Fruit fly (Drosophila melanogaster) whole organism, embryonic: ENCODE results near the gene CG2187.

Experiments used
- Adf1 ChIP-seq: fragments of 200-800 bp; sonication (Bioruptor generic); IDR thresholded peaks from 2 replicates; pipeline ENCODE4 v1.3.6; 2022; ENCODE audit warnings: missing biosample characterization, missing genetic modification characterization
- Blimp-1 ChIP-seq: fragments of 200-800 bp; sonication (Bioruptor generic); optimal IDR thresholded peaks from 3 replicates; lab custom pipeline; 2018; ENCODE audit warnings: missing biosample characterization, missing genetic modification characterization, mild to moderate bottlenecking, moderate library complexity, missing genetic modification reagents
- CG10147 ChIP-seq: fragments of 200-800 bp; sonication (Bioruptor generic); optimal IDR thresholded peaks from 2 replicates; lab custom pipeline; 2019; ENCODE audit warnings: missing biosample characterization, mild to moderate bottlenecking, missing genetic modification characterization, moderate library complexity
- CG12104 ChIP-seq: fragments of 200-800 bp; sonication (Bioruptor generic); optimal IDR thresholded peaks from 3 replicates; lab custom pipeline; 2016; ENCODE audit warnings: missing biosample characterization, missing genetic modification characterization
- CG14710 ChIP-seq: fragments of 200-800 bp; sonication (Bioruptor generic); optimal IDR thresholded peaks from 3 replicates; lab custom pipeline; 2019; ENCODE audit warnings: missing biosample characterization, mild to moderate bottlenecking, missing genetic modification characterization, moderate library complexity
- CG15696 ChIP-seq: fragments of 200-800 bp; sonication (Bioruptor generic); optimal IDR thresholded peaks from 2 replicates; lab custom pipeline; 2019; ENCODE audit warnings: missing biosample characterization, mild to moderate bottlenecking, missing genetic modification characterization, moderate library complexity
- CG1603 ChIP-seq: fragments of 200-800 bp; sonication (Bioruptor generic); optimal IDR thresholded peaks from 2 replicates; lab custom pipeline; 2019; ENCODE audit warnings: missing biosample characterization, mild to moderate bottlenecking, missing genetic modification characterization, moderate library complexity
- CG17912 ChIP-seq: fragments of 200-800 bp; sonication (Bioruptor generic); optimal IDR thresholded peaks from 2 replicates; lab custom pipeline; 2018; ENCODE audit warnings: missing biosample characterization, mild to moderate bottlenecking, missing genetic modification characterization
- CG2712 ChIP-seq: fragments of 200-800 bp; optimal IDR thresholded peaks from 3 replicates; lab custom pipeline; 2019; ENCODE audit warnings: missing biosample characterization, mild to moderate bottlenecking, missing genetic modification characterization, moderate library complexity
- CG30403 ChIP-seq: fragments of 200-800 bp; sonication (Bioruptor generic); optimal IDR thresholded peaks from 3 replicates; lab custom pipeline; 2016; ENCODE audit warnings: missing biosample characterization, missing genetic modification characterization
- CG3065 ChIP-seq: fragments of 200-800 bp; sonication (Bioruptor generic); optimal IDR thresholded peaks from 2 replicates; lab custom pipeline; 2016; ENCODE audit warnings: missing biosample characterization, missing genetic modification characterization
- CG32767 ChIP-seq: fragments of 200-800 bp; sonication (Bioruptor generic); IDR thresholded peaks from 2 replicates; pipeline ENCODE4 v1.3.6; 2022; ENCODE audit warnings: missing biosample characterization, missing genetic modification characterization
- CG6654 ChIP-seq: fragments of 200-800 bp; sonication (Bioruptor generic); optimal IDR thresholded peaks from 2 replicates; lab custom pipeline; 2017; ENCODE audit warnings: missing biosample characterization, mild to moderate bottlenecking, missing genetic modification characterization
- CG7839 ChIP-seq: fragments of 200-800 bp; sonication (Bioruptor generic); optimal IDR thresholded peaks from 3 replicates; lab custom pipeline; 2018; ENCODE audit warnings: missing biosample characterization, mild to moderate bottlenecking, missing genetic modification characterization, moderate library complexity
- CG8290 ChIP-seq, 3 experiments: fragments of 200-800 bp; sonication (Bioruptor generic); optimal IDR thresholded peaks; 2 replicates each; lab custom pipeline; 2016 to 2019; ENCODE audit warnings: missing biosample characterization in 3 of 3, missing genetic modification characterization in 3 of 3, mild to moderate bottlenecking in 2 of 3, moderate library complexity in 1 of 3
- CkIIα-i1 ChIP-seq: fragments of 200-800 bp; sonication (Bioruptor generic); IDR thresholded peaks from 2 replicates; pipeline ENCODE4 v1.3.6; 2022; ENCODE audit warnings: missing biosample characterization, missing genetic modification characterization
- CoRest ChIP-seq: fragments of 200-800 bp; sonication (Bioruptor generic); optimal IDR thresholded peaks from 3 replicates; lab custom pipeline; 2018; ENCODE audit warnings: missing biosample characterization, mild to moderate bottlenecking, missing genetic modification characterization, moderate library complexity
- Dad ChIP-seq: fragments of 200-800 bp; sonication (Bioruptor generic); optimal IDR thresholded peaks from 3 replicates; lab custom pipeline; 2016; ENCODE audit warnings: missing biosample characterization, missing genetic modification characterization
- Dbx ChIP-seq: fragments of 200-800 bp; sonication (Bioruptor generic); IDR thresholded peaks from 3 replicates; pipeline ENCODE4 v1.3.6; 2022; ENCODE audit warnings: missing biosample characterization, missing genetic modification characterization
- Dek ChIP-seq: fragments of 200-800 bp; sonication (Bioruptor generic); optimal IDR thresholded peaks from 3 replicates; lab custom pipeline; 2019; ENCODE audit warnings: missing biosample characterization, mild to moderate bottlenecking, missing genetic modification characterization, moderate library complexity
- Fer1 ChIP-seq: fragments of 200-800 bp; sonication (Bioruptor generic); optimal IDR thresholded peaks from 2 replicates; lab custom pipeline; 2017; ENCODE audit warnings: missing biosample characterization, mild to moderate bottlenecking, missing genetic modification characterization
- HLH4C ChIP-seq: fragments of 200-800 bp; sonication (Bioruptor generic); IDR thresholded peaks from 3 replicates; pipeline ENCODE4 v1.3.6; 2022; ENCODE audit warnings: missing biosample characterization, missing genetic modification characterization; ENCODE audit not compliant: partially characterized antibody
- Hr51 ChIP-seq, 2 experiments: fragments of 200-800 bp; sonication (Bioruptor generic); optimal IDR thresholded peaks; 2 replicates in 1 of 2; 3 replicates in 1 of 2; lab custom pipeline; 2016 to 2018; ENCODE audit warnings: missing biosample characterization in 2 of 2, missing genetic modification characterization in 2 of 2, mild to moderate bottlenecking in 1 of 2, moderate library complexity in 1 of 2
- Med ChIP-seq: fragments of 200-800 bp; sonication (Bioruptor generic); peaks from one replicate; lab custom pipeline; 2016; ENCODE audit warnings: missing biosample characterization, missing genetic modification characterization, mild to moderate bottlenecking, inconsistent platforms, moderate library complexity
- Ptx1 ChIP-seq: fragments of 200-800 bp; sonication (Bioruptor generic); IDR thresholded peaks from 2 replicates; pipeline ENCODE4 v1.3.6; 2022; ENCODE audit warnings: missing biosample characterization, missing genetic modification characterization
- Stat92E ChIP-seq, 3 experiments: fragments of >200 bp in 2 of 3; fragments of 200-800 bp in 1 of 3; sonication (Bioruptor generic) in 1 of 3; optimal IDR thresholded peaks; 2 replicates each; lab custom pipeline; 2017 to 2019; ENCODE audit warnings: missing biosample characterization in 3 of 3, missing genetic modification characterization in 3 of 3, mild to moderate bottlenecking in 1 of 3, moderate library complexity in 1 of 3
- YL-1 ChIP-seq: fragments of 200-800 bp; sonication (Bioruptor generic); optimal IDR thresholded peaks from 3 replicates; lab custom pipeline; 2017; ENCODE audit warnings: missing biosample characterization, mild to moderate bottlenecking, missing genetic modification characterization
- aop ChIP-seq: fragments of 200-800 bp; sonication (Bioruptor generic); IDR thresholded peaks from 2 replicates; pipeline ENCODE4 v1.3.6; 2022; ENCODE audit warnings: missing biosample characterization, missing genetic modification characterization
- ap ChIP-seq: fragments of 200-800 bp; sonication (Bioruptor generic); IDR thresholded peaks from 2 replicates; pipeline ENCODE4 v1.3.6; 2022; ENCODE audit warnings: missing biosample characterization, missing genetic modification characterization
- ci ChIP-seq: fragments of 200-800 bp; sonication (Bioruptor generic); IDR thresholded peaks from 3 replicates; pipeline ENCODE4 v1.3.6; 2022; ENCODE audit warnings: missing biosample characterization, missing genetic modification characterization
- croc ChIP-seq: fragments of 200-800 bp; sonication (Bioruptor generic); conservative IDR thresholded peaks from 3 replicates; pipeline ENCODE4 v1.3.6; 2022; ENCODE audit warnings: missing biosample characterization, missing genetic modification characterization
- esg ChIP-seq: fragments of 200-800 bp; sonication (Bioruptor generic); conservative IDR thresholded peaks from 2 replicates; pipeline ENCODE4 v1.3.6; 2022; ENCODE audit warnings: missing biosample characterization, missing genetic modification characterization
- ewg ChIP-seq: fragments of 200-800 bp; sonication (Bioruptor generic); optimal IDR thresholded peaks from 3 replicates; lab custom pipeline; 2017; ENCODE audit warnings: mild to moderate bottlenecking, missing biosample characterization, missing genetic modification reagents, missing genetic modification characterization
- fd96Cb ChIP-seq: fragments of 200-800 bp; sonication (Bioruptor generic); optimal IDR thresholded peaks from 2 replicates; lab custom pipeline; 2018; ENCODE audit warnings: missing biosample characterization, mild to moderate bottlenecking, missing genetic modification characterization, moderate library complexity
- gcm ChIP-seq: fragments of 200-800 bp; sonication (Bioruptor generic); optimal IDR thresholded peaks from 2 replicates; lab custom pipeline; 2019; ENCODE audit warnings: missing biosample characterization, mild to moderate bottlenecking, missing genetic modification characterization, moderate library complexity
- hkb ChIP-seq, 2 experiments: fragments of 200-800 bp in 1 of 2; fragments of >200 bp in 1 of 2; sonication (Bioruptor generic) in 1 of 2; IDR thresholded peaks in 1 of 2; optimal IDR thresholded peaks in 1 of 2; 2 replicates each; pipeline versions ENCODE4 v1.3.6 to Lab custom; 2017 to 2022; ENCODE audit warnings: missing biosample characterization in 1 of 2, missing genetic modification characterization in 1 of 2
- ind ChIP-seq: fragments of 200-800 bp; sonication (Bioruptor generic); optimal IDR thresholded peaks from 3 replicates; lab custom pipeline; 2016; ENCODE audit warnings: missing biosample characterization, missing genetic modification characterization
- insv ChIP-seq, 2 experiments: fragments of 200-800 bp; sonication (Bioruptor generic); optimal IDR thresholded peaks; 3 replicates each; lab custom pipeline; 2016 to 2018; ENCODE audit warnings: missing biosample characterization in 2 of 2, missing genetic modification characterization in 2 of 2
- kni ChIP-seq: fragments of 200-800 bp; sonication (Bioruptor generic); optimal IDR thresholded peaks from 3 replicates; lab custom pipeline; 2017; ENCODE audit warnings: mild to moderate bottlenecking, missing biosample characterization, missing genetic modification reagents, missing genetic modification characterization
- lab ChIP-seq: fragments of 200-800 bp; sonication (Bioruptor generic); optimal IDR thresholded peaks from 3 replicates; lab custom pipeline; 2017; ENCODE audit warnings: missing biosample characterization, missing genetic modification characterization, mild to moderate bottlenecking, moderate library complexity, missing genetic modification reagents
- odd ChIP-seq: fragments of 200-800 bp; sonication (Bioruptor generic); optimal IDR thresholded peaks from 2 replicates; lab custom pipeline; 2017; ENCODE audit warnings: missing biosample characterization, mild to moderate bottlenecking, missing genetic modification characterization
- pho ChIP-seq: fragments of 200-800 bp; sonication (Bioruptor generic); optimal IDR thresholded peaks from 2 replicates; lab custom pipeline; 2016; ENCODE audit warnings: missing biosample characterization, missing genetic modification characterization
- phol ChIP-seq: fragments of 200-800 bp; sonication (Bioruptor generic); optimal IDR thresholded peaks from 3 replicates; lab custom pipeline; 2018; ENCODE audit warnings: missing biosample characterization, mild to moderate bottlenecking, missing genetic modification characterization, moderate library complexity
- prd ChIP-seq, 3 experiments: fragments of >200 bp in 2 of 3; fragments of 200-800 bp in 1 of 3; sonication (Bioruptor generic) in 1 of 3; optimal IDR thresholded peaks in 2 of 3; IDR thresholded peaks in 1 of 3; 2 replicates in 2 of 3; 3 replicates in 1 of 3; pipeline versions ENCODE4 v1.3.6 to Lab custom; 2017 to 2022; ENCODE audit warnings: missing biosample characterization in 1 of 3, missing genetic modification characterization in 1 of 3
- ranshi ChIP-seq: fragments of 200-800 bp; sonication (Bioruptor generic); IDR thresholded peaks from 2 replicates; pipeline ENCODE4 v1.3.6; 2022; ENCODE audit warnings: missing biosample characterization, missing genetic modification characterization
- sd ChIP-seq: fragments of 200-800 bp; sonication (Bioruptor generic); optimal IDR thresholded peaks from 3 replicates; lab custom pipeline; 2018; ENCODE audit warnings: missing biosample characterization, mild to moderate bottlenecking, missing genetic modification characterization, moderate library complexity
- so ChIP-seq: fragments of 200-800 bp; sonication (Bioruptor generic); IDR thresholded peaks from 3 replicates; pipeline ENCODE4 v1.3.6; 2022; ENCODE audit warnings: missing biosample characterization, missing genetic modification characterization

Gene CG2187

DNA sequence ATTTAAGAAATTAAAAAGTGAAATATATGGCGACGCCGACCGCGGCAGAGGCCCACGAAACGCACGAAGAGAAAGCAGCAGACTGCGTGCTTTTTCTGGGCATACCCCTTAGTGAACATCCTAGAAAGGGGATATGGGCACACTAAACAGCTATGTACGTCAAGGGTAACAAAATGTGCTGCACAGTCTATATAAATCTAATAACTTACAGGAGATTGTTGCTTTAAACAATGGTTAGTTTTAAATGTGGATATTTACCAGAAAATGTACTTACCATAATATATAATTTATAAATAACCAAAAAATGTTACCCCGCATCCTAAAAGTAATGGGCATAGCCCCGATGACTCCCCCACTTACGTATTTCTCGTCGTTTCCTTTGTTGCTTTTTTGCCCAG is 40.3 kb downstream of the CG2187 start (continued):
- TF ChIP-seq Hr51 (GFP tag; optimal IDR thresholded peaks at IDR 0.05; lab: Kevin White, UChicago), result no peak
- TF ChIP-seq Dek (tag; lab: Kevin White, UChicago), result no peak
- peak; percentile 10 for TF ChIP-seq CoRest (tag; lab: Kevin White, UChicago)
- TF ChIP-seq Dad (GFP tag; lab: Kevin White, UChicago), result no peak
- TF ChIP-seq CG8290 (GFP tag; optimal IDR thresholded peaks at IDR 0.05; lab: Kevin White, UChicago), result no peak
- no peak for TF ChIP-seq CG8290 (tag; optimal IDR thresholded peaks at IDR 0.05; lab: Kevin White, UChicago)
- peak; percentile 14; the same call in 1 of the 2 replicates for TF ChIP-seq ranshi
- TF ChIP-seq Blimp-1 (GFP tag; lab: Kevin White, UChicago), result peak; percentile 28
- peak; percentile 9 for TF ChIP-seq Med
- TF ChIP-seq ind (GFP tag; lab: Kevin White, UChicago), result peak; percentile 29
- TF ChIP-seq ap (GFP tag; lab: Robert Waterston, UW), result 0 out of 2 replicates have a peak, but pooled peaks have one; percentile 12
- peak; percentile 8 for TF ChIP-seq CG1603 (tag; lab: Kevin White, UChicago)
- peak; percentile 41 for TF ChIP-seq phol
- no peak for TF ChIP-seq CG15696 (tag; lab: Kevin White, UChicago)
- TF ChIP-seq insv (GFP tag; optimal IDR thresholded peaks at IDR 0.05; lab: Kevin White, UChicago), result no peak
- TF ChIP-seq ci (GFP tag; lab: Robert Waterston, UW), result peak; percentile 31; the same call in 1 of the 3 replicates
- no peak for TF ChIP-seq gcm
- TF ChIP-seq hkb (optimal IDR thresholded peaks at IDR 0.05; lab: Kevin White, UChicago), result no peak
- TF ChIP-seq hkb (GFP tag; IDR thresholded peaks at IDR 0.05; lab: Robert Waterston, UW), result no peak
- TF ChIP-seq Fer1 (GFP tag; lab: Kevin White, UChicago), result no peak
- peak; percentile 2 for TF ChIP-seq ewg
- TF ChIP-seq CG14710 (tag; lab: Kevin White, UChicago), result no peak
- no peak for TF ChIP-seq croc (GFP tag; lab: Robert Waterston, UW)
- TF ChIP-seq CG6654, result peak; percentile 6
- peak; percentile 11; the same call in 1 of the 2 replicates for TF ChIP-seq Ptx1 (GFP tag; lab: Robert Waterston, UW)
- TF ChIP-seq CG3065 (GFP tag; lab: Kevin White, UChicago), result no peak
- peak; percentile 21 for TF ChIP-seq CG2712 (tag; lab: Kevin White, UChicago)
- TF ChIP-seq lab, result no peak
- TF ChIP-seq CG30403 (GFP tag; lab: Kevin White, UChicago), result peak; percentile 18
- peak; percentile 24 for TF ChIP-seq fd96Cb (tag; lab: Kevin White, UChicago)
- TF ChIP-seq sd (tag; lab: Kevin White, UChicago), result no peak
- TF ChIP-seq CG7839, result peak; percentile 1
- TF ChIP-seq pho (GFP tag; lab: Kevin White, UChicago), result no peak
- TF ChIP-seq odd, result no peak
- TF ChIP-seq prd (optimal IDR thresholded peaks at IDR 0.05; lab: Kevin White, UChicago), result no peak
- peak; percentile 35; the same call in 1 of the 3 replicates for TF ChIP-seq prd (GFP tag; IDR thresholded peaks at IDR 0.05; lab: Robert Waterston, UW)
- peak; percentile 46; the same call in 1 of the 2 replicates for TF ChIP-seq Adf1 (GFP tag; lab: Robert Waterston, UW)
- no peak for TF ChIP-seq CG32767 (GFP tag; lab: Robert Waterston, UW)
- TF ChIP-seq, all 482 proteins: peak for 40

DNA sequence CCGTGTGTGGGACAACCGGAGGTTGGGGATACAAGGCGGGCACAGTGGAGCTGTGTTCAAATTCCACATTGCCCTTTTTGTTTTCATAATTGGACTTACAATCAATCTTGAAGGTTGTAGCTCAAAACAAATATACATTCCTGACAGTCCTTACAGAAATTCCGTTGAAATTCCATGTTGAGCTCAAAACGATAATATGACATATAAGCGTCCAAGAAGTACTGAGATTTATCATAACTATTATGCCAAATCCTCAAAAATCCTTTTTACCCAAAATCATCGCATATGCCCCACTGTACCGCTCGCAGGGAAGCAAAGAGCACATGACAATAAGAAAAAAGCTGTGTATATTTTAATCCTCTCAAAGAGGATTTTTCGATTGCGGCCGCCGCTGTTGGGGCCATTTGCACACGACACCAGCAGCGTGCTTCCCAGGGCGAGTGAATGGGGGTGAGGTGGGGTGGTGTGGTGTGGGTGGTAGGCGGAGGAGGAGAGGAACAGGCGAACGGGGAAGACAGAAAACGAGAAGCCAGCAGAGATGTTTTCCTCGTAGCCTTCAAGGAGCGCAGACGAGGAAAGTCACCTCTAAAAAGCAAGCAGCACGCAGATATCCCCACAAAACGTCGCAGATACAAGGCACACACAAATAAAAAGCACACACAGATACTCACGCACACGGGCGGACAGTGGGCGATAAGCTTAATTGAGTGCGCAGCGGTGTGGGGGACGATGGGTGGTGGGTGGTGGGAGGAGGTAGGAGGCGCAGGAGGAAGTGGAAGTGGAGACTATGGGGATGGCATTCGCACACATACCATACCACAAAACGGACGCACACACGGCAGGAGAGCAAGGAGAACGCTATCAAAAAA is 40.9 kb downstream of the CG2187 start:
- no peak for TF ChIP-seq CG12104
- TF ChIP-seq kni (GFP tag; lab: Kevin White, UChicago), result no peak
- no peak for TF ChIP-seq YL-1
- no peak for TF ChIP-seq CkIIα-i1 (GFP tag; lab: Robert Waterston, UW)
- TF ChIP-seq esg (GFP tag; lab: Robert Waterston, UW), result peak; percentile 60
- TF ChIP-seq CG10147, result peak; percentile 72
- TF ChIP-seq HLH4C (GFP tag; lab: Robert Waterston, UW), result no peak
- TF ChIP-seq CG17912, result no peak
- TF ChIP-seq Stat92E (GFP tag; optimal IDR thresholded peaks at IDR 0.05; lab: Kevin White, UChicago), result no peak
- TF ChIP-seq so (GFP tag; lab: Robert Waterston, UW), result 0 out of 3 replicates have a peak, but pooled peaks have one; percentile 19
- no peak for TF ChIP-seq aop (GFP tag; lab: Robert Waterston, UW)
- 0 out of 3 replicates have a peak, but pooled peaks have one; percentile 17 for TF ChIP-seq Dbx (GFP tag; lab: Robert Waterston, UW)
